Worm (Caenorhabditis elegans) whole organism, L1 larva: ENCODE data around the gene chil-23.

Source experiments
- ceh-82 ChIP-seq, 3 experiments: fragments of 150-350 bp in 1 of 3; sonication (generic microtip) in 2 of 3; optimal IDR thresholded peaks; 2 replicates each; lab custom pipeline; 2014 to 2017; ENCODE audit warnings: missing biosample characterization in 3 of 3, missing genetic modification characterization in 3 of 3
- efl-1 ChIP-seq, 4 experiments: fragments of 150-350 bp; optimal IDR thresholded peaks in 3 of 4; peaks in 1 of 4; 1 replicate in 1 of 4; 2 replicates in 3 of 4; lab custom pipeline; 2014; ENCODE audit warnings: missing biosample characterization in 2 of 4, missing genetic modification characterization in 2 of 4, missing genetic modification reagents in 2 of 4
- elt-3 ChIP-seq, 6 experiments: fragments of 150-350 bp in 1 of 6; sonication (generic microtip); optimal IDR thresholded peaks; 2 replicates each; lab custom pipeline; 2017 to 2018; ENCODE audit warnings: missing biosample characterization in 6 of 6, missing genetic modification characterization in 6 of 6, inconsistent platforms in 1 of 6
- lin-15B ChIP-seq: fragments of 150-350 bp; sonication (generic microtip); optimal IDR thresholded peaks from 3 replicates; lab custom pipeline; 2014; ENCODE audit warnings: missing biosample characterization, missing genetic modification characterization
- skn-1 ChIP-seq: fragments of 150-350 bp; optimal IDR thresholded peaks from 2 replicates; lab custom pipeline; 2014; ENCODE audit warnings: missing biosample characterization, missing genetic modification characterization
- unc-98 ChIP-seq: fragments of 200-800 bp; sonication (Bioruptor generic); IDR thresholded peaks from 2 replicates; pipeline ENCODE4 v1.3.6; 2022; ENCODE audit warnings: missing genetic modification characterization, missing compliant biosample characterization

- TF ChIP-seq lin-15B (tag; lab: Kevin White, UChicago) = no peak
- TF ChIP-seq elt-3 (tag; optimal IDR thresholded peaks at IDR 0.05; lab: Kevin White, UChicago) = peak in 4 of 6 experiments; percentile 45 to 68 (median 60)
- TF ChIP-seq unc-98 (GFP tag; lab: Robert Waterston, UW) = no peak
- peak; percentile 8 to 11 for TF ChIP-seq efl-1 (optimal IDR thresholded peaks at IDR 0.05; lab: Kevin White, UChicago)
- TF ChIP-seq efl-1 (GFP tag; optimal IDR thresholded peaks at IDR 0.05 in 1 of 2; lab: Kevin White, UChicago) = peak in 1 of 2 experiments; percentile 90
- TF ChIP-seq ceh-82 (tag; optimal IDR thresholded peaks at IDR 0.05; lab: Kevin White, UChicago) = peak; percentile 3 to 16 (median 12)
- TF ChIP-seq skn-1 (tag; lab: Kevin White, UChicago) = peak; percentile 34
Measured at ce11 chrII:9487337-9487950, 19.0 kb upstream of the chil-23 start, which contains the start of gene T19H5.4.
